Fruit fly (Drosophila melanogaster) whole organism, embryonic: ENCODE measurements around the gene CG32857.

Experiments used
- BEAF-32 ChIP-seq: fragments of 200-800 bp; sonication (Bioruptor generic); optimal IDR thresholded peaks from 3 replicates; lab custom pipeline; 2017; ENCODE audit warnings: missing biosample characterization, missing genetic modification characterization, mild to moderate bottlenecking, moderate library complexity, missing genetic modification reagents
- CG10654 ChIP-seq: fragments of 200-800 bp; sonication (Bioruptor generic); optimal IDR thresholded peaks from 2 replicates; lab custom pipeline; 2016; ENCODE audit warnings: missing biosample characterization, missing genetic modification characterization
- CG10979 ChIP-seq: fragments of 200-800 bp; sonication (Bioruptor generic); optimal IDR thresholded peaks from 2 replicates; lab custom pipeline; 2018; ENCODE audit warnings: missing biosample characterization, mild to moderate bottlenecking, missing genetic modification characterization, moderate library complexity
- CG11696 ChIP-seq: fragments of 200-800 bp; sonication (Bioruptor generic); IDR thresholded peaks from 2 replicates; pipeline ENCODE4 v1.3.6; 2022; ENCODE audit warnings: missing biosample characterization, missing genetic modification characterization
- CG11723 ChIP-seq: fragments of 200-800 bp; sonication (Bioruptor generic); optimal IDR thresholded peaks from 2 replicates; lab custom pipeline; 2017; ENCODE audit warnings: missing biosample characterization, mild to moderate bottlenecking, missing genetic modification characterization
- CG14050 ChIP-seq: fragments of 200-800 bp; sonication (Bioruptor generic); IDR thresholded peaks from 3 replicates; pipeline ENCODE4 v1.3.6; 2022; ENCODE audit warnings: missing biosample characterization, missing genetic modification characterization
- CG14860 ChIP-seq: fragments of 200-800 bp; sonication (Bioruptor generic); IDR thresholded peaks from 3 replicates; pipeline ENCODE4 v1.3.6; 2022; ENCODE audit warnings: missing biosample characterization, missing genetic modification characterization; ENCODE audit not compliant: partially characterized antibody
- CG15514 ChIP-seq: fragments of 200-800 bp; sonication (Bioruptor generic); optimal IDR thresholded peaks from 3 replicates; lab custom pipeline; 2017; ENCODE audit warnings: missing biosample characterization, missing genetic modification characterization, mild to moderate bottlenecking, moderate library complexity, missing genetic modification reagents
- CG16815 ChIP-seq: fragments of 200-800 bp; sonication (Bioruptor generic); optimal IDR thresholded peaks from 3 replicates; lab custom pipeline; 2017; ENCODE audit warnings: missing biosample characterization, mild to moderate bottlenecking, missing genetic modification characterization
- CG17612 ChIP-seq: fragments of 200-800 bp; sonication (Bioruptor generic); IDR thresholded peaks from 2 replicates; pipeline ENCODE4 v1.3.6; 2022; ENCODE audit warnings: missing biosample characterization, missing genetic modification characterization
- CG17829 ChIP-seq: fragments of 200-800 bp; optimal IDR thresholded peaks from 2 replicates; lab custom pipeline; 2019; ENCODE audit warnings: missing biosample characterization, mild to moderate bottlenecking, missing genetic modification characterization, moderate library complexity
- CG18262 ChIP-seq: fragments of 200-800 bp; optimal IDR thresholded peaks from 3 replicates; lab custom pipeline; 2019; ENCODE audit warnings: missing biosample characterization, mild to moderate bottlenecking, missing genetic modification characterization, moderate library complexity
- CG18619 ChIP-seq: fragments of 200-800 bp; sonication (Bioruptor generic); optimal IDR thresholded peaks from 3 replicates; lab custom pipeline; 2017; ENCODE audit warnings: missing biosample characterization, mild to moderate bottlenecking, missing genetic modification characterization
- CG2116 ChIP-seq: fragments of 200-800 bp; sonication (Bioruptor generic); optimal IDR thresholded peaks from 3 replicates; lab custom pipeline; 2018; ENCODE audit warnings: missing biosample characterization, mild to moderate bottlenecking, missing genetic modification characterization
- CG30020 ChIP-seq: fragments of 200-800 bp; optimal IDR thresholded peaks from 2 replicates; lab custom pipeline; 2019; ENCODE audit warnings: missing biosample characterization, mild to moderate bottlenecking, missing genetic modification characterization, moderate library complexity
- CG31441 ChIP-seq: fragments of 200-800 bp; sonication (Bioruptor generic); IDR thresholded peaks from 2 replicates; pipeline ENCODE4 v1.3.6; 2022; ENCODE audit warnings: missing biosample characterization, missing genetic modification characterization
- CG4282 ChIP-seq: fragments of 200-800 bp; sonication (Bioruptor generic); optimal IDR thresholded peaks from 2 replicates; lab custom pipeline; 2016; ENCODE audit warnings: missing biosample characterization, missing genetic modification characterization
- CG4730 ChIP-seq: fragments of 200-800 bp; sonication (Bioruptor generic); IDR thresholded peaks from 2 replicates; pipeline ENCODE4 v1.3.6; 2022; ENCODE audit warnings: missing biosample characterization, missing genetic modification characterization
- CG6254 ChIP-seq: fragments of 200-800 bp; sonication (Bioruptor generic); optimal IDR thresholded peaks from 3 replicates; lab custom pipeline; 2017; ENCODE audit warnings: mild to moderate bottlenecking, missing biosample characterization, missing genetic modification reagents, missing genetic modification characterization
- CG9215 ChIP-seq: fragments of 200-800 bp; sonication (Bioruptor generic); IDR thresholded peaks from 2 replicates; pipeline ENCODE4 v1.3.6; 2022; ENCODE audit warnings: missing biosample characterization, missing genetic modification characterization
- CkIIα-i1 ChIP-seq: fragments of 200-800 bp; sonication (Bioruptor generic); IDR thresholded peaks from 2 replicates; pipeline ENCODE4 v1.3.6; 2022; ENCODE audit warnings: missing biosample characterization, missing genetic modification characterization
- Dip3 ChIP-seq: fragments of 200-800 bp; sonication (Bioruptor generic); optimal IDR thresholded peaks from 3 replicates; lab custom pipeline; 2016; ENCODE audit warnings: missing biosample characterization, missing genetic modification characterization
- HLHmδ ChIP-seq: fragments of 200-800 bp; sonication (Bioruptor generic); optimal IDR thresholded peaks from 2 replicates; lab custom pipeline; 2018; ENCODE audit warnings: missing biosample characterization, mild to moderate bottlenecking, missing genetic modification characterization, moderate library complexity
- Hey ChIP-seq: fragments of 200-800 bp; sonication (Bioruptor generic); optimal IDR thresholded peaks from 3 replicates; lab custom pipeline; 2018; ENCODE audit warnings: missing biosample characterization, mild to moderate bottlenecking, missing genetic modification characterization
- Hmr ChIP-seq: fragments of 200-800 bp; sonication (Bioruptor generic); optimal IDR thresholded peaks from 3 replicates; lab custom pipeline; 2017; ENCODE audit warnings: mild to moderate bottlenecking, missing biosample characterization, missing genetic modification reagents, missing genetic modification characterization
- Nf-YB ChIP-seq: fragments of 200-800 bp; sonication (Bioruptor generic); optimal IDR thresholded peaks from 3 replicates; lab custom pipeline; 2019; ENCODE audit warnings: missing biosample characterization, mild to moderate bottlenecking, missing genetic modification characterization, moderate library complexity
- Nf-YC ChIP-seq: fragments of 200-800 bp; optimal IDR thresholded peaks from 3 replicates; lab custom pipeline; 2019; ENCODE audit warnings: missing biosample characterization, mild to moderate bottlenecking, missing genetic modification characterization, moderate library complexity
- PHDP ChIP-seq: fragments of 200-800 bp; sonication (Bioruptor generic); optimal IDR thresholded peaks from 3 replicates; lab custom pipeline; 2018; ENCODE audit warnings: missing biosample characterization, mild to moderate bottlenecking, missing genetic modification characterization, moderate library complexity
- Six4 ChIP-seq: fragments of 200-800 bp; sonication (Bioruptor generic); optimal IDR thresholded peaks from 2 replicates; lab custom pipeline; 2016; ENCODE audit warnings: missing biosample characterization, missing genetic modification characterization
- Sox100B ChIP-seq: fragments of 200-800 bp; sonication (Bioruptor generic); optimal IDR thresholded peaks from 3 replicates; lab custom pipeline; 2018; ENCODE audit warnings: missing biosample characterization, mild to moderate bottlenecking, missing genetic modification characterization
- Sry-δ ChIP-seq: fragments of 200-800 bp; sonication (Bioruptor generic); optimal IDR thresholded peaks from 2 replicates; lab custom pipeline; 2016; ENCODE audit warnings: missing biosample characterization, missing genetic modification characterization
- TFAM ChIP-seq: fragments of 200-800 bp; sonication (Bioruptor generic); optimal IDR thresholded peaks from 2 replicates; lab custom pipeline; 2017; ENCODE audit warnings: missing biosample characterization, missing genetic modification characterization, inconsistent platforms
- Xrp1 ChIP-seq: fragments of 200-800 bp; sonication (Bioruptor generic); IDR thresholded peaks from 2 replicates; pipeline ENCODE4 v1.3.6; 2022; ENCODE audit warnings: missing biosample characterization, missing genetic modification characterization
- abd-A ChIP-seq: fragments of 200-800 bp; sonication (Bioruptor generic); optimal IDR thresholded peaks from 3 replicates; lab custom pipeline; 2019; ENCODE audit warnings: missing biosample characterization, mild to moderate bottlenecking, missing genetic modification characterization, moderate library complexity
- ato ChIP-seq: fragments of 200-800 bp; sonication (Bioruptor generic); IDR thresholded peaks from 2 replicates; pipeline ENCODE4 v1.3.6; 2022; ENCODE audit warnings: missing biosample characterization, missing genetic modification characterization; ENCODE audit not compliant: partially characterized antibody
- dysf ChIP-seq: fragments of 200-800 bp; sonication (Bioruptor generic); IDR thresholded peaks from 3 replicates; pipeline ENCODE4 v1.3.6; 2022; ENCODE audit warnings: missing biosample characterization, missing genetic modification characterization
- fd3F ChIP-seq: fragments of 200-800 bp; sonication (Bioruptor generic); optimal IDR thresholded peaks from 2 replicates; lab custom pipeline; 2018; ENCODE audit warnings: missing biosample characterization, mild to moderate bottlenecking, missing genetic modification characterization, moderate library complexity
- gcm ChIP-seq: fragments of 200-800 bp; sonication (Bioruptor generic); optimal IDR thresholded peaks from 2 replicates; lab custom pipeline; 2019; ENCODE audit warnings: missing biosample characterization, mild to moderate bottlenecking, missing genetic modification characterization, moderate library complexity
- klu ChIP-seq: fragments of 200-800 bp; sonication (Bioruptor generic); IDR thresholded peaks from 2 replicates; pipeline ENCODE4 v1.3.6; 2022; ENCODE audit warnings: missing biosample characterization, missing genetic modification characterization
- knrl ChIP-seq: fragments of 200-800 bp; sonication (Bioruptor generic); IDR thresholded peaks from 3 replicates; pipeline ENCODE4 v1.3.6; 2022; ENCODE audit warnings: missing biosample characterization, missing genetic modification characterization; ENCODE audit not compliant: partially characterized antibody
- lab ChIP-seq: fragments of 200-800 bp; sonication (Bioruptor generic); optimal IDR thresholded peaks from 3 replicates; lab custom pipeline; 2017; ENCODE audit warnings: missing biosample characterization, missing genetic modification characterization, mild to moderate bottlenecking, moderate library complexity, missing genetic modification reagents
- ro ChIP-seq: fragments of 200-800 bp; sonication (Bioruptor generic); IDR thresholded peaks from 2 replicates; pipeline ENCODE4 v1.3.6; 2022; ENCODE audit warnings: missing biosample characterization, missing genetic modification characterization
- scrt ChIP-seq: fragments of 200-800 bp; sonication (Bioruptor generic); optimal IDR thresholded peaks from 2 replicates; lab custom pipeline; 2018; ENCODE audit warnings: missing biosample characterization, mild to moderate bottlenecking, missing genetic modification characterization, moderate library complexity
- seq ChIP-seq: fragments of 200-800 bp; sonication (Bioruptor generic); IDR thresholded peaks from 2 replicates; pipeline ENCODE4 v1.3.6; 2022; ENCODE audit warnings: missing biosample characterization, missing genetic modification characterization
- slbo ChIP-seq: fragments of 200-800 bp; sonication (Bioruptor generic); IDR thresholded peaks from 2 replicates; pipeline ENCODE4 v1.3.6; 2022; ENCODE audit warnings: missing biosample characterization, missing genetic modification characterization
- slp2 ChIP-seq: fragments of 200-800 bp; sonication (Bioruptor generic); optimal IDR thresholded peaks from 2 replicates; lab custom pipeline; 2016; ENCODE audit warnings: missing biosample characterization, missing genetic modification characterization
- tap ChIP-seq: fragments of 200-800 bp; optimal IDR thresholded peaks from 3 replicates; lab custom pipeline; 2019; ENCODE audit warnings: missing biosample characterization, mild to moderate bottlenecking, missing genetic modification characterization, moderate library complexity

Gene CG32857

dm6 chrX:21630160-21630738 is 12.8 kb upstream of the CG32857 start (continued):
- TF ChIP-seq fd3F (no peak), Sry-δ (GFP tag; lab: Kevin White, UChicago) (peak; percentile 48), BEAF-32 (GFP tag; lab: Kevin White, UChicago) (peak; percentile 66), gcm (GFP tag; lab: Kevin White, UChicago) (no peak), CG11723 (peak; percentile 61), dysf (GFP tag; lab: Robert Waterston, UW) (peak; percentile 18; the same call in 1 of the 3 replicates)

dm6 chrX:21629482-21630159 is 12.2 kb upstream of the CG32857 start, which contains the start of gene DIP1:
TSS of gene DIP1 (minus strand) at chrX:21630148.
- TF ChIP-seq CG11696 (GFP tag; lab: Robert Waterston, UW) = no peak
- no peak for TF ChIP-seq CG4730 (GFP tag; lab: Robert Waterston, UW)
- TF ChIP-seq Six4 (GFP tag; lab: Kevin White, UChicago) = no peak
- TF ChIP-seq PHDP = peak; percentile 42
- no peak for TF ChIP-seq Nf-YB (GFP tag; lab: Kevin White, UChicago)
- peak; percentile 9 for TF ChIP-seq CG6254 (GFP tag; lab: Kevin White, UChicago)
- TF ChIP-seq CG14860 = no peak
- TF ChIP-seq Hey (tag; lab: Kevin White, UChicago) = no peak
- no peak for TF ChIP-seq seq
- TF ChIP-seq CG2116 = no peak
- TF ChIP-seq CG10654 (GFP tag; lab: Kevin White, UChicago) = no peak
- TF ChIP-seq Dip3 = no peak
- TF ChIP-seq HLHmδ (GFP tag; lab: Kevin White, UChicago) = no peak
- TF ChIP-seq CG14050 (GFP tag; lab: Robert Waterston, UW) = no peak
- TF ChIP-seq Hmr (GFP tag; lab: Kevin White, UChicago) = peak; percentile 23
- no peak for TF ChIP-seq CG17612 (GFP tag; lab: Robert Waterston, UW)
- peak; percentile 40 for TF ChIP-seq CG10979 (tag; lab: Kevin White, UChicago)
- no peak for TF ChIP-seq CG4282 (GFP tag; lab: Kevin White, UChicago)
- TF ChIP-seq tap (tag; lab: Kevin White, UChicago) = no peak
- no peak for TF ChIP-seq CG9215 (GFP tag; lab: Robert Waterston, UW)
- no peak for TF ChIP-seq CkIIα-i1
- no peak for TF ChIP-seq CG16815
- peak; percentile 28 for TF ChIP-seq CG15514 (GFP tag; lab: Kevin White, UChicago)
- TF ChIP-seq CG30020 (tag; lab: Kevin White, UChicago) = no peak
- TF ChIP-seq CG31441 (GFP tag; lab: Robert Waterston, UW) = peak; percentile 34; the same call in 1 of the 2 replicates
- no peak for TF ChIP-seq ato
- TF ChIP-seq slbo = peak; percentile 44; the same call in 1 of the 2 replicates
- no peak for TF ChIP-seq slp2 (GFP tag; lab: Kevin White, UChicago)
- TF ChIP-seq klu (GFP tag; lab: Robert Waterston, UW) = no peak
- no peak for TF ChIP-seq scrt
- TF ChIP-seq knrl (GFP tag; lab: Robert Waterston, UW) = no peak
- no peak for TF ChIP-seq CG18619
- TF ChIP-seq Nf-YC (tag; lab: Kevin White, UChicago) = no peak
- peak; percentile 62; the same call in 1 of the 2 replicates for TF ChIP-seq Xrp1
- peak; percentile 16 for TF ChIP-seq CG18262 (tag; lab: Kevin White, UChicago)
- TF ChIP-seq ro (GFP tag; lab: Robert Waterston, UW) = no peak
- TF ChIP-seq abd-A (tag; lab: Kevin White, UChicago) = no peak
- no peak for TF ChIP-seq TFAM (GFP tag; lab: Kevin White, UChicago)
- peak; percentile 27 for TF ChIP-seq lab
- no peak for TF ChIP-seq CG17829
- no peak for TF ChIP-seq Sox100B (GFP tag; lab: Kevin White, UChicago)
